Worm (Caenorhabditis elegans) whole organism, L2 larva: ENCODE results near the gene col-103.

Experiments
- ZK546.5 ChIP-seq: sonication (generic microtip); optimal IDR thresholded peaks from 2 replicates; lab custom pipeline; 2017; ENCODE audit warnings: missing biosample characterization, missing genetic modification characterization
- ama-1 ChIP-seq: fragments of 150-350 bp; optimal IDR thresholded peaks from 2 replicates; lab custom pipeline; 2018; ENCODE audit warnings: inconsistent platforms
- ceh-82 ChIP-seq: fragments of 150-350 bp; optimal IDR thresholded peaks from 2 replicates; lab custom pipeline; 2014; ENCODE audit warnings: missing biosample characterization, missing genetic modification characterization
- elt-3 ChIP-seq: sonication (generic microtip); optimal IDR thresholded peaks from 2 replicates; lab custom pipeline; 2017; ENCODE audit warnings: missing biosample characterization, missing genetic modification characterization
- lsy-2 ChIP-seq, 2 experiments: fragments of 150-350 bp in 1 of 2; sonication (generic microtip) in 1 of 2; optimal IDR thresholded peaks; 2 replicates each; lab custom pipeline; 2014 to 2017; ENCODE audit warnings: missing biosample characterization in 2 of 2, missing genetic modification characterization in 2 of 2
- mbf-1 ChIP-seq: sonication (generic microtip); optimal IDR thresholded peaks from 2 replicates; lab custom pipeline; 2017; ENCODE audit warnings: missing biosample characterization, missing genetic modification characterization
- nhr-11 ChIP-seq: fragments of 150-350 bp; optimal IDR thresholded peaks from 2 replicates; lab custom pipeline; 2014; ENCODE audit warnings: missing biosample characterization, missing genetic modification characterization
- nhr-12 ChIP-seq: fragments of 150-350 bp; optimal IDR thresholded peaks from 2 replicates; lab custom pipeline; 2014; ENCODE audit warnings: missing biosample characterization, missing genetic modification characterization
- nhr-129 ChIP-seq: fragments of 150-350 bp; optimal IDR thresholded peaks from 2 replicates; lab custom pipeline; 2014; ENCODE audit warnings: missing biosample characterization, missing genetic modification characterization
- sem-4 ChIP-seq: fragments of 150-350 bp; optimal IDR thresholded peaks from 2 replicates; lab custom pipeline; 2014; ENCODE audit warnings: missing biosample characterization, missing genetic modification reagents, missing genetic modification characterization
- skn-1 ChIP-seq: sonication (generic microtip); optimal IDR thresholded peaks from 2 replicates; lab custom pipeline; 2017; ENCODE audit warnings: missing biosample characterization, missing genetic modification characterization
- unc-62 ChIP-seq: fragments of 150-350 bp; optimal IDR thresholded peaks from 2 replicates; lab custom pipeline; 2014; ENCODE audit warnings: missing biosample characterization, missing genetic modification reagents, missing genetic modification characterization
- zag-1 ChIP-seq: fragments of 150-350 bp; optimal IDR thresholded peaks from 2 replicates; lab custom pipeline; 2014; ENCODE audit warnings: missing biosample characterization, missing genetic modification characterization

DNA sequence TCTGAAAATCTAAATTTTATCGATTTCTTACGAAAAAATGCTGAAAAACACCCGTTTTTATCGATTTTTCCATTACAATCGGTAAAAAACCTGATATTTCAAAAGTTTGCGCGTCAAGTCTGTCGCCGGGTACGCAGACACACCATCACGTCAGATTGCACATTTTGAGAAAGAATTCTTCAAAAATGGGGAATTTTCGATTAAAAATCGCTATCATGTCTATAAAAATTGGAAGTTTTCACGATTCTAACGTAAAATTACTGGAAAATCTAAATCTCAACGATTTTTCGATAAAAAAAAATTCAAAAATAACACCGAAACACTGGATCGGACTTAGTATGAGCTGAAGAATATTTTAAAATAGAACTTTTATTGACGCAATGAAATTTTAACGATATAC is 30.8 kb upstream of the col-103 start, which contains the start of gene F56B3.4:
- TF ChIP-seq zag-1 (tag; lab: Kevin White, UChicago) (no peak), nhr-11 (tag; lab: Kevin White, UChicago) (no peak), ama-1 (no peak), lsy-2 (tag; optimal IDR thresholded peaks at IDR 0.05; lab: Kevin White, UChicago) (no peak), nhr-12 (tag; lab: Kevin White, UChicago) (no peak), ZK546.5 (tag; lab: Kevin White, UChicago) (no peak), unc-62 (GFP tag; lab: Kevin White, UChicago) (no peak), ceh-82 (no peak), nhr-129 (tag; lab: Kevin White, UChicago) (no peak), sem-4 (no peak), mbf-1 (tag; lab: Kevin White, UChicago) (no peak), skn-1 (tag; lab: Kevin White, UChicago) (no peak), elt-3 (tag; lab: Kevin White, UChicago) (no peak)
